Fruit fly (Drosophila melanogaster): ENCODE data around the gene CG17996.

dm6 chr2L:16715841-16716701 is 14.8 kb downstream of the CG17996 start, which contains the start of the genes Cyt-c-d and CG31808:
- TF ChIP-seq psq (optimal IDR thresholded peaks at IDR 0.05) (no peak), Dll (optimal IDR thresholded peaks at IDR 0.05) (no peak)
